Fruit fly (Drosophila melanogaster): ENCODE results near the gene Rat1.
A peak's percentile ranks its signal among the peaks of the same experiment; 100 is the strongest.

Rat1 gene

DNA sequence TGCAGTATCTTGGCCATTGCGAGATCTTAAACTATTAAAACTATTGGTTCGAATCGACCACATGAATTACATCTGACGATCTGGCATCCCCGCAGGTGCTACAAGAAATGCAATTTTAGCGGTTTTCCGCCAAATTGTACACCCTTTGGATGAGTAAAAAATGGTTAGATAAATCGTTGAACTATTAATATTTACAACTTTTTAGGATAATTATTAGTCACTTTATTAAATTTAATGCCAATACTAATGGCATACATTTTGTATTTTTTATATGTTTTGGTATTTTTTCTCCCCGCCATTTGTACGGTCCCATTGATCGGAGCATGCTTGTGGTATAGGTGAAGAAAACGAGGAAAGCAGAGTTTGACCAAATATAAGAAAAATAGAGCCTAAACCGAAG, at the start of gene Rat1, which contains the start of gene Polr1F (continued):
- TF ChIP-seq CG8944 (GFP tag; optimal IDR thresholded peaks at IDR 0.05), result peak; percentile 18
- TF ChIP-seq E2f2 (GFP tag; IDR thresholded peaks at IDR 0.05), result peak; percentile 63
- no peak for TF ChIP-seq CTCF (GFP tag; optimal IDR thresholded peaks at IDR 0.05)
- peak; percentile 29 for TF ChIP-seq kay (GFP tag; optimal IDR thresholded peaks at IDR 0.05)
- TF ChIP-seq Mad (GFP tag; optimal IDR thresholded peaks at IDR 0.05), result peak; percentile 33
- no peak for TF ChIP-seq ems (GFP tag; optimal IDR thresholded peaks at IDR 0.05)
- peak; percentile 83 for TF ChIP-seq CG4617 (GFP tag; optimal IDR thresholded peaks at IDR 0.05; ENCODE audit: borderline replicate concordance)
- peak; percentile 39 for TF ChIP-seq CG8924 (tag; optimal IDR thresholded peaks at IDR 0.05)
- TF ChIP-seq Sin3A (optimal IDR thresholded peaks at IDR 0.05), result peak; percentile 71
- no peak for TF ChIP-seq crol (GFP tag; IDR thresholded peaks at IDR 0.05)
- no peak for TF ChIP-seq CG10543 (GFP tag; optimal IDR thresholded peaks at IDR 0.05)
- peak; percentile 43 for TF ChIP-seq CG18476 (GFP tag; optimal IDR thresholded peaks at IDR 0.05)
- peak; percentile 19 for TF ChIP-seq CG4424 (GFP tag; optimal IDR thresholded peaks at IDR 0.05)
- peak; percentile 79 for TF ChIP-seq trem (tag; optimal IDR thresholded peaks at IDR 0.05)
- TF ChIP-seq Doc2 (GFP tag; IDR thresholded peaks at IDR 0.05), result no peak
- peak; percentile 55 for TF ChIP-seq nerfin-1 (tag; optimal IDR thresholded peaks at IDR 0.05)
- peak; percentile 40 for TF ChIP-seq Chrac-16 (GFP tag; optimal IDR thresholded peaks at IDR 0.05)
- TF ChIP-seq Dll (GFP tag; IDR thresholded peaks at IDR 0.05; ENCODE audit: partially characterized antibody), result peak; percentile 39; the same call in 1 of the 4 replicates
- peak; percentile 4 for TF ChIP-seq CG4820 (GFP tag; optimal IDR thresholded peaks at IDR 0.05)
- TF ChIP-seq CG16863 (GFP tag; optimal IDR thresholded peaks at IDR 0.05), result peak; percentile 43
- TF ChIP-seq fd102C (GFP tag; optimal IDR thresholded peaks at IDR 0.05), result no peak
- no peak for TF ChIP-seq dimm (GFP tag; IDR thresholded peaks at IDR 0.05)
- TF ChIP-seq YL-1 (GFP tag; optimal IDR thresholded peaks at IDR 0.05), result peak; percentile 81
- peak; percentile 7 for TF ChIP-seq run (tag; optimal IDR thresholded peaks at IDR 0.05)
- TF ChIP-seq CG17829 (tag; optimal IDR thresholded peaks at IDR 0.05), result peak; percentile 63
- TF ChIP-seq danr (GFP tag; IDR thresholded peaks at IDR 0.05), result no peak
- peak; percentile 59 for TF ChIP-seq Ets97D (GFP tag; optimal IDR thresholded peaks at IDR 0.05)
- TF ChIP-seq sim (GFP tag; IDR thresholded peaks at IDR 0.05), result no peak
- TF ChIP-seq CG13624 (GFP tag; optimal IDR thresholded peaks at IDR 0.05), result peak; percentile 27
- peak; percentile 17 for TF ChIP-seq ewg (GFP tag; optimal IDR thresholded peaks at IDR 0.05)
- peak; percentile 17 for TF ChIP-seq CG7556 (GFP tag; optimal IDR thresholded peaks at IDR 0.05)
- peak; percentile 45 for TF ChIP-seq chn (GFP tag; optimal IDR thresholded peaks at IDR 0.05)
- TF ChIP-seq Hr51 (GFP tag; optimal IDR thresholded peaks at IDR 0.05), result peak in 1 of 2 experiments; percentile 16
- TF ChIP-seq CG12155 (GFP tag; optimal IDR thresholded peaks at IDR 0.05), result peak; percentile 19
- TF ChIP-seq Camta (GFP tag; optimal IDR thresholded peaks at IDR 0.05), result peak; percentile 28

DNA sequence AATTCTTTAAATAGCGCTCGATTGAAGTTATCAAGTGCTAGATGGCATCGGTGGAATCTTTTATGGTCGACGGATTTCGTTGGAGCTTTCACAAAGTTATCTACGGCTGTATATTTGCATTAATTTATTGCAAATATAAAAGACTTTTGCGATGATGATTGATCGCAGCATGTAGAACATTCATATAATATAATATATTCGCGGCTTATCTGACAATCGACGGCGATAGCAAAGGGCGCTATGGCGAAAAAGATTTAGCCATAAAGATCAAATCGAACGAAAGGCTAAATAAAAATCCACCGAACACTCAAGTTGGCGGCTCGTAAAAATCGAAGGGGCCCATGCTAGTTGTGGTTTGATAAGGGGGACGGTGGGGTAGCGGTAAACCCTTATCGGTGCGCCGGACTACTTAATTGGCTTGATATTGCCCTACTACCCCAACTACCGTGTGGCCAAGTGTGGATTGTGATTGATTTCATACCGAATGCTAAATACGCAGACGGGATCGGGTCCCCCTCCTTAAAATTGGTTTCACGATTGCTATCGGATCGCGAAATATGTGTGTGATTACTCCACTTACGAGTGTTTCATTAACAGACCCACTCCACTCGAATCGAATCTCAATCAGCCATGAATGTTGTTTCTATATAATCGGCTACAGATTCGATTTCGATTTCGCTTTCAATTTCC, 39.6 kb upstream of the Rat1 start:
- TF ChIP-seq Ets97D (GFP tag; optimal IDR thresholded peaks at IDR 0.05), result no peak
- TF ChIP-seq CG10209 (GFP tag; optimal IDR thresholded peaks at IDR 0.05), result no peak
- TF ChIP-seq MESR4 (GFP tag; optimal IDR thresholded peaks at IDR 0.05), result no peak
- TF ChIP-seq CG9797 (GFP tag; optimal IDR thresholded peaks at IDR 0.05), result no peak
- TF ChIP-seq CG3281 (GFP tag; optimal IDR thresholded peaks at IDR 0.05), result peak; percentile 42
- no peak for TF ChIP-seq jumu (GFP tag; optimal IDR thresholded peaks at IDR 0.05)
- peak; percentile 37 for TF ChIP-seq Deaf1 (tag; optimal IDR thresholded peaks at IDR 0.05)
- peak; percentile 85 for TF ChIP-seq CG34376 (GFP tag; optimal IDR thresholded peaks at IDR 0.05)
- no peak for TF ChIP-seq CG6254 (GFP tag; optimal IDR thresholded peaks at IDR 0.05)
- no peak for TF ChIP-seq row (GFP tag; IDR thresholded peaks at IDR 0.05)
- no peak for TF ChIP-seq D19B (GFP tag; optimal IDR thresholded peaks at IDR 0.05)
- TF ChIP-seq Hmx (GFP tag; optimal IDR thresholded peaks at IDR 0.05), result no peak
- TF ChIP-seq CG1647 (GFP tag; optimal IDR thresholded peaks at IDR 0.05), result no peak
- TF ChIP-seq CG16779 (GFP tag; IDR thresholded peaks at IDR 0.05), result no peak
- no peak for TF ChIP-seq dm (GFP tag; optimal IDR thresholded peaks at IDR 0.05)
- peak; percentile 4 for TF ChIP-seq CG9817 (tag; optimal IDR thresholded peaks at IDR 0.05)
- no peak for TF ChIP-seq HmgD (GFP tag; optimal IDR thresholded peaks at IDR 0.05)
- no peak for TF ChIP-seq CG9876 (GFP tag; optimal IDR thresholded peaks at IDR 0.05)
- peak; percentile 48 for TF ChIP-seq CG2678 (tag; optimal IDR thresholded peaks at IDR 0.05)
- TF ChIP-seq CG10543 (GFP tag; optimal IDR thresholded peaks at IDR 0.05), result peak; percentile 45
